Fruit fly (Drosophila melanogaster): ENCODE measurements around the gene not.

not gene

dm6 chr3L:18633084-18633483, 11.2 kb upstream of the not start:
- TF ChIP-seq ovo (GFP tag; optimal IDR thresholded peaks at IDR 0.05) (peak; percentile 13), CG33017 (tag; optimal IDR thresholded peaks at IDR 0.05) (no peak)

- TF ChIP-seq CG14711 (tag; optimal IDR thresholded peaks at IDR 0.05) = no peak
- no peak for TF ChIP-seq Mnt (GFP tag; optimal IDR thresholded peaks at IDR 0.05)
- TF ChIP-seq cic (GFP tag; optimal IDR thresholded peaks at IDR 0.05) = no peak
- no peak for TF ChIP-seq ovo (GFP tag; optimal IDR thresholded peaks at IDR 0.05)
- TF ChIP-seq Crg-1 (GFP tag; optimal IDR thresholded peaks at IDR 0.05) = no peak
- no peak for TF ChIP-seq Hr96 (GFP tag; optimal IDR thresholded peaks at IDR 0.05)
- no peak for TF ChIP-seq CG7045 (GFP tag; optimal IDR thresholded peaks at IDR 0.05)
- no peak for TF ChIP-seq CG11617 (GFP tag; optimal IDR thresholded peaks at IDR 0.05)
- no peak for TF ChIP-seq CG1620 (GFP tag; optimal IDR thresholded peaks at IDR 0.05)
- no peak for TF ChIP-seq cnc (optimal IDR thresholded peaks at IDR 0.05)
- no peak for TF ChIP-seq CG12768 (GFP tag; optimal IDR thresholded peaks at IDR 0.05)
- TF ChIP-seq toe (GFP tag; optimal IDR thresholded peaks at IDR 0.05) = no peak
- no peak for TF ChIP-seq pad (GFP tag; optimal IDR thresholded peaks at IDR 0.05)
- TF ChIP-seq CG5204 (GFP tag; optimal IDR thresholded peaks at IDR 0.05) = no peak
- TF ChIP-seq kay (GFP tag; ENCODE audit: borderline replicate concordance) = no peak
- no peak for TF ChIP-seq CG33017 (tag; optimal IDR thresholded peaks at IDR 0.05)
- no peak for TF ChIP-seq tj (GFP tag; optimal IDR thresholded peaks at IDR 0.05)
- TF ChIP-seq Clk (GFP tag; optimal IDR thresholded peaks at IDR 0.05) = no peak
- no peak for TF ChIP-seq bab1 (GFP tag; optimal IDR thresholded peaks at IDR 0.05)
Observed at dm6 chr3L:18632187-18632635, 10.3 kb upstream of the not start.

- no peak for TF ChIP-seq CG7045 (GFP tag; optimal IDR thresholded peaks at IDR 0.05)
- TF ChIP-seq toe (GFP tag; optimal IDR thresholded peaks at IDR 0.05) = no peak
- TF ChIP-seq CG12768 (GFP tag; optimal IDR thresholded peaks at IDR 0.05) = no peak
- TF ChIP-seq cic (GFP tag; optimal IDR thresholded peaks at IDR 0.05) = no peak
- TF ChIP-seq ovo (GFP tag; optimal IDR thresholded peaks at IDR 0.05) = no peak
Observed at dm6 chr3L:18629874-18630273, 7.9 kb upstream of the not start.

- TF ChIP-seq CG11617 (GFP tag; optimal IDR thresholded peaks at IDR 0.05) (no peak), tj (GFP tag; optimal IDR thresholded peaks at IDR 0.05) (peak; percentile 31), bab1 (GFP tag; optimal IDR thresholded peaks at IDR 0.05) (no peak), Hr96 (GFP tag; optimal IDR thresholded peaks at IDR 0.05) (no peak), ovo (GFP tag; optimal IDR thresholded peaks at IDR 0.05) (no peak), CG14711 (tag; optimal IDR thresholded peaks at IDR 0.05) (no peak), Clk (GFP tag; optimal IDR thresholded peaks at IDR 0.05) (no peak), CG7045 (GFP tag; optimal IDR thresholded peaks at IDR 0.05) (no peak)
Observed at dm6 chr3L:18628458-18628857, 6.5 kb upstream of the not start.

- TF ChIP-seq CG14711 (tag; optimal IDR thresholded peaks at IDR 0.05) = no peak
- no peak for TF ChIP-seq ovo (GFP tag; optimal IDR thresholded peaks at IDR 0.05)
- TF ChIP-seq bab1 (GFP tag; optimal IDR thresholded peaks at IDR 0.05) = no peak
- peak; percentile 11 for TF ChIP-seq kay (GFP tag; ENCODE audit: borderline replicate concordance)
Observed at dm6 chr3L:18627657-18628455, 5.9 kb upstream of the not start.

dm6 chr3L:18626451-18627079, 4.6 kb upstream of the not start:
- TF ChIP-seq Mnt (GFP tag; optimal IDR thresholded peaks at IDR 0.05) = no peak
- peak; percentile 21 for TF ChIP-seq tj (GFP tag; optimal IDR thresholded peaks at IDR 0.05)
- TF ChIP-seq CG7045 (GFP tag; optimal IDR thresholded peaks at IDR 0.05) = no peak
- no peak for TF ChIP-seq bab1 (GFP tag; optimal IDR thresholded peaks at IDR 0.05)
- no peak for TF ChIP-seq CG14711 (tag; optimal IDR thresholded peaks at IDR 0.05)

- TF ChIP-seq Hr96 (GFP tag; optimal IDR thresholded peaks at IDR 0.05) (peak; percentile 7), Mnt (GFP tag; optimal IDR thresholded peaks at IDR 0.05) (peak; percentile 71), Clk (GFP tag; optimal IDR thresholded peaks at IDR 0.05) (no peak), CG12768 (GFP tag; optimal IDR thresholded peaks at IDR 0.05) (no peak), Crg-1 (GFP tag; optimal IDR thresholded peaks at IDR 0.05) (peak; percentile 26), tj (GFP tag; optimal IDR thresholded peaks at IDR 0.05) (peak; percentile 67), kay (GFP tag; ENCODE audit: borderline replicate concordance) (peak; percentile 61), bab1 (GFP tag; optimal IDR thresholded peaks at IDR 0.05) (peak; percentile 83), CG7045 (GFP tag; optimal IDR thresholded peaks at IDR 0.05) (no peak), toe (GFP tag; optimal IDR thresholded peaks at IDR 0.05) (no peak), CG33017 (tag; optimal IDR thresholded peaks at IDR 0.05) (no peak), ovo (GFP tag; optimal IDR thresholded peaks at IDR 0.05) (peak; percentile 75), cnc (optimal IDR thresholded peaks at IDR 0.05) (no peak), CG11617 (GFP tag; optimal IDR thresholded peaks at IDR 0.05) (peak; percentile 9), pad (GFP tag; optimal IDR thresholded peaks at IDR 0.05) (peak; percentile 40), cic (GFP tag; optimal IDR thresholded peaks at IDR 0.05) (peak; percentile 27), CG5204 (GFP tag; optimal IDR thresholded peaks at IDR 0.05) (no peak), CG14711 (tag; optimal IDR thresholded peaks at IDR 0.05) (no peak), CG7101 (tag; optimal IDR thresholded peaks at IDR 0.05) (peak; percentile 29), CG1620 (GFP tag; optimal IDR thresholded peaks at IDR 0.05) (peak; percentile 35)
Observed at dm6 chr3L:18625786-18626185, 3.9 kb upstream of the not start, which contains the start of gene MYPT-75D. TSS of gene MYPT-75D (plus strand) at chr3L:18625959.

Measured in whole organism, adult.